Worm (Caenorhabditis elegans): ENCODE data around the gene mogs-1.

Gene mogs-1

DNA sequence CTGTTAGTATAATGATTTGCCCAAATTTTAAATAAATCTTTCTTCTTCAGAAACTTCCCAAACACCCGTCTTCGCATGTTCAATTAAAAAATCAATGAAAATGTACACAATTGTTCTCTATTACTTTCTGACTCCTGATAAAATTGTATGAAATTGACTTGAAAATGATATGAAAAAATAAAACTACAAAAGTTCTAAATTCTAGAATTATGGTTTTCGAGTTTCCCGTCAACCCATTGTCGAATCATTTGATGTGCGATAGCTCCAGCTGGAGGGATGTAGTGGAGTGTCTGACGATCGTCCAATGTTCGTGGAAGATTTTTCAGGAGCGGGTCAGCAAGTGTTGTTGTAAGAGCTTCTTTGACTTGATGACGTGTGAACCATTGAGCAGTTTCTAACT lies 11.8 kb downstream of the mogs-1 start:
- TF ChIP-seq mml-1 (tag; optimal IDR thresholded peaks at IDR 0.05) = no peak
- TF ChIP-seq nhr-76 (tag; optimal IDR thresholded peaks at IDR 0.05) = no peak
- no peak for TF ChIP-seq R02D3.7 (tag; optimal IDR thresholded peaks at IDR 0.05)
- TF ChIP-seq lsy-12 (tag; optimal IDR thresholded peaks at IDR 0.05) = no peak
- TF ChIP-seq ama-1 (optimal IDR thresholded peaks at IDR 0.05) = no peak
- no peak for TF ChIP-seq ztf-11 (tag; optimal IDR thresholded peaks at IDR 0.05)
- no peak for TF ChIP-seq fkh-2 (tag; optimal IDR thresholded peaks at IDR 0.05)
- no peak for TF ChIP-seq lin-39 (tag; optimal IDR thresholded peaks at IDR 0.05)
- TF ChIP-seq nhr-67 (tag; optimal IDR thresholded peaks at IDR 0.05) = no peak
- no peak for TF ChIP-seq nhr-77 (tag; optimal IDR thresholded peaks at IDR 0.05)
- no peak for TF ChIP-seq ceh-82 (tag; optimal IDR thresholded peaks at IDR 0.05)
- no peak for TF ChIP-seq fkh-10 (GFP tag; optimal IDR thresholded peaks at IDR 0.05)
- no peak for TF ChIP-seq lin-15B (tag; optimal IDR thresholded peaks at IDR 0.05)
- no peak for TF ChIP-seq ceh-9 (tag; optimal IDR thresholded peaks at IDR 0.05)

DNA sequence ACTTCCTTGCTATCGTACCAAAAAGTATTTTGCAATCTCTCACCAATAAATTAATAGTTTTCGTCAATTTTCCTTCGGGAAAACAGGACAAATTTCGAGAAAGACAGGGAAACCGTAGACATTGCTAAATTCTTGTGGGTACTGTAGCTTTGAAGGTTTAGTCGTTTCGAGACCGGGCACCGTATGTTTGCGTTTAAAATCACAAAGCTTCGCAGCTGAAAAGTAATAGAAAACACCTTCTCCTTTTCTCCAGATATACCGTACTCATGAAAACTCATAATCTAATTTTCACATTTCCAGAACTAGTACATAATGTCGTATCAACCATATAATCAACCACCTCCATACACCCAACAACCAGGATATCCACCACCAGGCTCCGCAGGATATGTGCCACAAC lies 12.7 kb downstream of the mogs-1 start, which contains the start of gene F13H10.6:
Gene F13H10.6 (plus strand): TSS at position 301 of the 400 bp plus-strand sequence.
- TF ChIP-seq hmg-11 (tag; optimal IDR thresholded peaks at IDR 0.05) = no peak
- TF ChIP-seq egl-5 (tag; optimal IDR thresholded peaks at IDR 0.05) = no peak
- no peak for TF ChIP-seq nhr-23 (tag; optimal IDR thresholded peaks at IDR 0.05)
- no peak for TF ChIP-seq jun-1 (tag; optimal IDR thresholded peaks at IDR 0.05)
- no peak for TF ChIP-seq ama-1 (optimal IDR thresholded peaks at IDR 0.05)
- no peak for TF ChIP-seq nhr-12 (tag; optimal IDR thresholded peaks at IDR 0.05)
- TF ChIP-seq ceh-82 (tag; optimal IDR thresholded peaks at IDR 0.05) = no peak
- no peak for TF ChIP-seq nhr-11 (tag; optimal IDR thresholded peaks at IDR 0.05)
- no peak for TF ChIP-seq zag-1 (tag; optimal IDR thresholded peaks at IDR 0.05)
- TF ChIP-seq ztf-4 (tag; optimal IDR thresholded peaks at IDR 0.05) = no peak
- TF ChIP-seq fkh-10 (GFP tag; optimal IDR thresholded peaks at IDR 0.05) = no peak

DNA sequence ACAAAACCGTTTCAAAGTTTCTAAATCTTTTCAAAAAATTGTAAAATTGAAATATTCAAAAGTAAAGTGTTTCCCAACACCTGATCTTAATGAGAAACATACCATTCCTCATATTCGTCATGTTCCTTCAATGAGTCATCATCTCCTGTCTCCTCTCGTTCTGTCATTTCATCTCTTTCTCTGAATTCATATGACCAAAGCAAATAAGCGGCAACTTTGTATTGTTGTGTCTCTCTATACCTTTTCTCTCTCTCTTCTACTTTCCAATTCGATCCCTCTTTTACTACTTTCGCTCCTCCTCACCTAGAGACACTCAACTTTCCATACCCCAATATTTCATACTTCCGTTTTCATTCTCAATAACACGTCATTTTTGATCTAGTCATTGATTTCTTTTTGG lies 13.5 kb downstream of the mogs-1 start:
- TF ChIP-seq unc-62 (GFP tag; optimal IDR thresholded peaks at IDR 0.05) = no peak
- peak; percentile 54 for TF ChIP-seq nhr-23 (tag; optimal IDR thresholded peaks at IDR 0.05)
- peak; percentile 20 for TF ChIP-seq nhr-25 (tag; optimal IDR thresholded peaks at IDR 0.05)
- TF ChIP-seq mdl-1 (tag; optimal IDR thresholded peaks at IDR 0.05) = no peak
- no peak for TF ChIP-seq zag-1 (tag; optimal IDR thresholded peaks at IDR 0.05)
- TF ChIP-seq nhr-43 (tag; optimal IDR thresholded peaks at IDR 0.05; ENCODE audit: poor library complexity, severe bottlenecking) = no peak
- peak; percentile 48 for TF ChIP-seq hmg-11 (tag; optimal IDR thresholded peaks at IDR 0.05)
- TF ChIP-seq mml-1 (tag; optimal IDR thresholded peaks at IDR 0.05) = no peak
- TF ChIP-seq nfya-1 (tag; optimal IDR thresholded peaks at IDR 0.05; ENCODE audit: insufficient read depth) = peak; percentile 1
- TF ChIP-seq ztf-4 (tag; optimal IDR thresholded peaks at IDR 0.05) = no peak
- peak; percentile 81 for TF ChIP-seq pha-4 (tag; optimal IDR thresholded peaks at IDR 0.05)
- TF ChIP-seq ama-1 (optimal IDR thresholded peaks at IDR 0.05) = no peak
- TF ChIP-seq ztf-11 (tag; optimal IDR thresholded peaks at IDR 0.05) = no peak
- TF ChIP-seq egl-5 (tag; optimal IDR thresholded peaks at IDR 0.05) = no peak
- TF ChIP-seq skn-1 (tag; optimal IDR thresholded peaks at IDR 0.05) = no peak
- TF ChIP-seq nhr-28 (tag; optimal IDR thresholded peaks at IDR 0.05) = no peak
- peak; percentile 10 for TF ChIP-seq jun-1 (tag; optimal IDR thresholded peaks at IDR 0.05)

DNA sequence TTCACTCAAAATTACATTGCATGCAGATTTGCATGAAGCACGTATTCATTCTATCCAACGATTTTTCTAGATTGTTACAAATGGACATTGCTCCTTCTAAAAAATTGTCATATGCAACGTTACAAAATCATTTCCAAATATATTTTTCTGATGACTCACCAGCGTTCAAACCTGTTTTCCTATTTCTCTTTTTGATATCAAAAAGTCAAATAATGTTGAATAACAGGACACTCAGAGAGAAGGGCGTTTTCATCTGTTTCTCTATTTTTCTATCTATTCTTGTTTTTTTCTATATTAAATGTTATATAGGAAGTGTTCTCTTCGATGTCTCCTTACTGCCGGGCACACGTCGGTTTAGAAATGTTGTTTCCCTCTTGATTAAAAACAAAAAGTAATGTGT lies 14.9 kb downstream of the mogs-1 start:
- no peak for TF ChIP-seq aly-2 (tag; optimal IDR thresholded peaks at IDR 0.05)
- TF ChIP-seq pha-4 (tag; optimal IDR thresholded peaks at IDR 0.05) = no peak
- TF ChIP-seq zag-1 (tag; optimal IDR thresholded peaks at IDR 0.05) = no peak
- no peak for TF ChIP-seq unc-39 (tag; optimal IDR thresholded peaks at IDR 0.05)
- no peak for TF ChIP-seq unc-62 (GFP tag; optimal IDR thresholded peaks at IDR 0.05)
- no peak for TF ChIP-seq sea-2 (GFP tag; optimal IDR thresholded peaks at IDR 0.05)
- no peak for TF ChIP-seq fkh-2 (tag; optimal IDR thresholded peaks at IDR 0.05)
- TF ChIP-seq ztf-4 (tag; optimal IDR thresholded peaks at IDR 0.05) = no peak
- no peak for TF ChIP-seq nhr-237 (tag; optimal IDR thresholded peaks at IDR 0.05)
- TF ChIP-seq ztf-11 (tag; optimal IDR thresholded peaks at IDR 0.05) = no peak
- no peak for TF ChIP-seq mdl-1 (tag; optimal IDR thresholded peaks at IDR 0.05)
- TF ChIP-seq ama-1 (optimal IDR thresholded peaks at IDR 0.05) = no peak
- TF ChIP-seq ceh-9 (tag; optimal IDR thresholded peaks at IDR 0.05) = no peak
- TF ChIP-seq ceh-28 (tag; optimal IDR thresholded peaks at IDR 0.05) = no peak
- TF ChIP-seq snpc-4 (tag; optimal IDR thresholded peaks at IDR 0.05) = no peak
- no peak for TF ChIP-seq tbx-2 (tag; optimal IDR thresholded peaks at IDR 0.05)
- no peak for TF ChIP-seq nhr-67 (tag; optimal IDR thresholded peaks at IDR 0.05)
- no peak for TF ChIP-seq nhr-25 (tag; optimal IDR thresholded peaks at IDR 0.05)
- TF ChIP-seq mml-1 (tag; optimal IDR thresholded peaks at IDR 0.05) = no peak
